Fruit fly (Drosophila melanogaster) whole organism, adult: Measurements from ENCODE around the gene CG15865.

ENCODE experiments used
- CG33017 ChIP-seq: fragments of 200-800 bp; sonication (Bioruptor generic); optimal IDR thresholded peaks from 2 replicates; lab custom pipeline; 2018; ENCODE audit warnings: missing biosample characterization, mild to moderate bottlenecking, missing genetic modification characterization, moderate library complexity
- CG5204 ChIP-seq: fragments of 200-800 bp; sonication (Bioruptor generic); optimal IDR thresholded peaks from 2 replicates; lab custom pipeline; 2016; ENCODE audit warnings: missing biosample characterization, missing genetic modification characterization
- Hr96 ChIP-seq: fragments of 200-800 bp; sonication (Bioruptor generic); optimal IDR thresholded peaks from 2 replicates; lab custom pipeline; 2016; ENCODE audit warnings: missing biosample characterization, missing genetic modification characterization
- cnc ChIP-seq, 2 experiments: fragments of >200 bp; optimal IDR thresholded peaks; 2 replicates each; lab custom pipeline; 2017
- toe ChIP-seq: fragments of 200-800 bp; sonication (Bioruptor generic); optimal IDR thresholded peaks from 2 replicates; lab custom pipeline; 2016; ENCODE audit warnings: missing biosample characterization, missing genetic modification characterization

dm6 chrX:16632135-16632534 lies 32.1 kb downstream of the CG15865 start, which contains the start of gene CG9777:
- TF ChIP-seq toe (no peak), CG5204 (GFP tag; lab: Kevin White, UChicago) (no peak), Hr96 (no peak), CG33017 (tag; lab: Kevin White, UChicago) (no peak), cnc (optimal IDR thresholded peaks at IDR 0.05; lab: Kevin White, UChicago) (no peak)
